Fruit fly (Drosophila melanogaster) Kc167 (cell line): Measurements from ENCODE around the gene dnc.

Experiments used
- Myc ChIP-seq: fragments of >200 bp; optimal IDR thresholded peaks from 2 replicates; lab custom pipeline; 2017; ENCODE audit warnings: missing external identifiers
- Sin3A ChIP-seq: fragments of >200 bp; optimal IDR thresholded peaks from 2 replicates; lab custom pipeline; 2018; ENCODE audit warnings: missing external identifiers
- h ChIP-seq: fragments of >200 bp; optimal IDR thresholded peaks from 3 replicates; lab custom pipeline; 2018; ENCODE audit warnings: missing external identifiers
- insv ChIP-seq: fragments of >200 bp; optimal IDR thresholded peaks from 3 replicates; lab custom pipeline; 2018; ENCODE audit warnings: missing external identifiers
- psq ChIP-seq: fragments of >200 bp; optimal IDR thresholded peaks from 2 replicates; lab custom pipeline; 2017; ENCODE audit warnings: missing external identifiers
- ttk ChIP-seq: sonication (Bioruptor generic); optimal IDR thresholded peaks from 2 replicates; lab custom pipeline; 2017; ENCODE audit warnings: missing external identifiers

Gene dnc

dm6 chrX:3389861-3390260 lies 213.6 kb downstream of the dnc start:
- TF ChIP-seq psq (no peak), ttk (lab: Kevin White, UChicago) (no peak), Myc (no peak), insv (lab: Kevin White, UChicago) (no peak), h (no peak), Sin3A (lab: Kevin White, UChicago) (no peak)
